Worm (Caenorhabditis elegans) whole organism, L1 larva: ENCODE results near the gene nhr-126.

Experiments used
- elt-2 ChIP-seq: sonication (generic microtip); optimal IDR thresholded peaks from 2 replicates; lab custom pipeline; 2016; ENCODE audit warnings: missing genetic modification characterization, mild to moderate bottlenecking, inconsistent platforms, missing compliant biosample characterization, missing genetic modification reagents
- fkh-4 ChIP-seq: sonication (generic microtip); optimal IDR thresholded peaks from 2 replicates; lab custom pipeline; 2016; ENCODE audit warnings: missing compliant biosample characterization, missing genetic modification characterization, borderline replicate concordance
- lin-13 ChIP-seq: fragments of 150-350 bp; optimal IDR thresholded peaks from 2 replicates; lab custom pipeline; 2014; ENCODE audit warnings: missing biosample characterization, missing genetic modification reagents, missing genetic modification characterization
- lin-39 ChIP-seq: fragments of 150-350 bp; optimal IDR thresholded peaks from 2 replicates; lab custom pipeline; 2014; ENCODE audit warnings: missing biosample characterization, missing genetic modification reagents, missing genetic modification characterization
- nhr-11 ChIP-seq: fragments of 150-350 bp; optimal IDR thresholded peaks from 2 replicates; lab custom pipeline; 2014; ENCODE audit warnings: missing biosample characterization, missing genetic modification characterization
- nhr-12 ChIP-seq: sonication (generic microtip); optimal IDR thresholded peaks from 2 replicates; lab custom pipeline; 2017; ENCODE audit warnings: missing biosample characterization, missing genetic modification characterization
- nhr-237 ChIP-seq: fragments of 150-350 bp; optimal IDR thresholded peaks from 2 replicates; lab custom pipeline; 2014; ENCODE audit warnings: missing biosample characterization, missing genetic modification characterization
- nhr-28 ChIP-seq: fragments of 150-350 bp; optimal IDR thresholded peaks from 2 replicates; lab custom pipeline; 2014; ENCODE audit warnings: missing biosample characterization, missing genetic modification characterization
- snpc-4 ChIP-seq: fragments of 150-350 bp; optimal IDR thresholded peaks from 2 replicates; lab custom pipeline; 2014; ENCODE audit warnings: missing biosample characterization, missing genetic modification characterization
- unc-130 ChIP-seq: fragments of 150-350 bp; optimal IDR thresholded peaks from 2 replicates; lab custom pipeline; 2017; ENCODE audit warnings: missing biosample characterization, missing genetic modification characterization, inconsistent platforms
- zag-1 ChIP-seq: fragments of 150-350 bp; optimal IDR thresholded peaks from 2 replicates; lab custom pipeline; 2014; ENCODE audit warnings: missing biosample characterization, missing genetic modification characterization

DNA sequence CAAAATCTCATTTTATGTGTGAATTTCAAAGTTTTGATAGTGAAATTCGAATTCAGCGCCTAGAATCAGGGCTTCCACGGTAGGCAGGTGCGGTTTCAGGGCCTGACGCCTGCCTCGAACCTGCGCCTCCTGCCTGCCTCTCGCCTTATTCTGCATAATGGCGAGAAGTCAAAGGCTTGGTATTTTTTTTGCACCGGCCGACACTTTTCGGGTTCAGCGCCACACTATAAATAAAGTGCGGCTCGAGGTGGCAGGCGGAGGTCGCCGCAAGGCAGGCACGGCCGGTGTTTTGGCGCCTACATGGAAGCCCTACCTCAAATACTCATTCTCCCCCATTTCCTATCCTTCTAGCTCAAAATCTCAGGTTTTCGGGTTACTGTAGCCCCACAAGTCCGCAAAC is 28.5 kb upstream of the nhr-126 start:
- TF ChIP-seq nhr-237 (tag; lab: Kevin White, UChicago): no peak
- TF ChIP-seq fkh-4 (tag; lab: Kevin White, UChicago): no peak
- no peak for TF ChIP-seq nhr-28 (tag; lab: Kevin White, UChicago)
- TF ChIP-seq nhr-12 (tag; lab: Kevin White, UChicago): no peak
- no peak for TF ChIP-seq unc-130 (tag; lab: Kevin White, UChicago)
- no peak for TF ChIP-seq zag-1
- TF ChIP-seq lin-13: no peak
- TF ChIP-seq nhr-11: no peak
- no peak for TF ChIP-seq snpc-4 (tag; lab: Kevin White, UChicago)
- no peak for TF ChIP-seq elt-2 (tag; lab: Kevin White, UChicago)
- TF ChIP-seq lin-39: no peak
